Worm (Caenorhabditis elegans) whole organism, L4 larva: Measurements from ENCODE around the gene F15E6.4.

Experiments used
- D1046.2 ChIP-seq: fragments of 200-800 bp; sonication (Bioruptor generic); IDR thresholded peaks from 2 replicates; pipeline ENCODE4 v1.3.6; 2022; ENCODE audit warnings: missing genetic modification characterization, missing compliant biosample characterization
- F26F4.8 ChIP-seq: fragments of 200-800 bp; sonication (Bioruptor generic); conservative IDR thresholded peaks from 2 replicates; pipeline ENCODE4 v1.3.6; 2022; ENCODE audit warnings: missing genetic modification characterization, missing compliant biosample characterization
- F44E2.7 ChIP-seq: fragments of 200-800 bp; sonication (Bioruptor generic); IDR thresholded peaks from 2 replicates; pipeline ENCODE4 v2.1.2; 2022; ENCODE audit warnings: missing genetic modification characterization, missing compliant biosample characterization
- F49E8.2 ChIP-seq: sonication (generic microtip); optimal IDR thresholded peaks from 2 replicates; lab custom pipeline; 2016; ENCODE audit warnings: missing compliant biosample characterization, mild to moderate bottlenecking, missing genetic modification characterization, borderline replicate concordance
- R02D3.7 ChIP-seq: fragments of 150-350 bp; sonication (generic microtip); optimal IDR thresholded peaks from 3 replicates; lab custom pipeline; 2014; ENCODE audit warnings: missing biosample characterization, missing genetic modification characterization
- T20F7.1 ChIP-seq: fragments of 200-800 bp; sonication (Bioruptor generic); optimal IDR thresholded peaks from 2 replicates; lab custom pipeline; 2018; ENCODE audit warnings: mild to moderate bottlenecking, missing genetic modification characterization, missing compliant biosample characterization
- Y5F2A.4 ChIP-seq: fragments of 200-800 bp; sonication (Bioruptor generic); optimal IDR thresholded peaks from 2 replicates; lab custom pipeline; 2018; ENCODE audit warnings: mild to moderate bottlenecking, missing genetic modification characterization, missing compliant biosample characterization
- Y75B8A.6 ChIP-seq: fragments of 200-800 bp; sonication (Bioruptor generic); IDR thresholded peaks from 2 replicates; pipeline ENCODE4 v1.3.6; 2022; ENCODE audit warnings: missing genetic modification reagents, missing genetic modification characterization, missing compliant biosample characterization
- ZK337.2 ChIP-seq: fragments of 200-800 bp; sonication (Bioruptor generic); IDR thresholded peaks from 2 replicates; pipeline ENCODE4 v1.3.6; 2022; ENCODE audit warnings: missing genetic modification reagents, missing genetic modification characterization, missing compliant biosample characterization
- ZK546.5 ChIP-seq, 2 experiments: sonication (generic microtip); optimal IDR thresholded peaks; 2 replicates each; lab custom pipeline; 2017; ENCODE audit warnings: missing biosample characterization in 2 of 2, missing genetic modification characterization in 2 of 2
- aha-1 ChIP-seq: fragments of 150-350 bp; peaks from one replicate; lab custom pipeline; 2014; ENCODE audit warnings: missing biosample characterization, missing genetic modification characterization
- arid-1 ChIP-seq: fragments of 200-800 bp; sonication (Bioruptor generic); conservative IDR thresholded peaks from 2 replicates; pipeline ENCODE4 v1.3.6; 2022; ENCODE audit warnings: missing genetic modification reagents, missing genetic modification characterization, missing compliant biosample characterization
- ceh-44 ChIP-seq: fragments of 200-800 bp; sonication (Bioruptor generic); IDR thresholded peaks from 2 replicates; pipeline ENCODE4 v1.3.6; 2022; ENCODE audit warnings: missing genetic modification reagents, missing genetic modification characterization, missing compliant biosample characterization
- cey-2 ChIP-seq: sonication (generic microtip); optimal IDR thresholded peaks from 3 replicates; lab custom pipeline; 2017; ENCODE audit warnings: missing genetic modification characterization, mild to moderate bottlenecking, missing compliant biosample characterization, antibody characterized with exemption, borderline replicate concordance; ENCODE audit not compliant: insufficient read depth
- daf-12 ChIP-seq: fragments of 150-350 bp; optimal IDR thresholded peaks from 2 replicates; lab custom pipeline; 2014; ENCODE audit warnings: missing biosample characterization, missing genetic modification reagents, missing genetic modification characterization
- daf-19 ChIP-seq: fragments of 200-800 bp; sonication (Bioruptor generic); conservative IDR thresholded peaks from 2 replicates; pipeline ENCODE4 v1.3.6; 2022; ENCODE audit warnings: missing genetic modification characterization, missing compliant biosample characterization
- dmd-6 ChIP-seq: fragments of 200-800 bp; sonication (Bioruptor generic); IDR thresholded peaks from 2 replicates; pipeline ENCODE4 v1.3.6; 2022; ENCODE audit warnings: missing genetic modification reagents, missing genetic modification characterization, missing compliant biosample characterization
- dmd-8 ChIP-seq: fragments of 200-800 bp; sonication (Bioruptor generic); IDR thresholded peaks from 2 replicates; pipeline ENCODE4 v1.3.6; 2022; ENCODE audit warnings: missing genetic modification characterization, missing compliant biosample characterization
- dmd-9 ChIP-seq: fragments of 200-800 bp; sonication (Bioruptor generic); IDR thresholded peaks from 2 replicates; pipeline ENCODE4 v1.3.6; 2022; ENCODE audit warnings: missing genetic modification reagents, missing genetic modification characterization, missing compliant biosample characterization
- dpl-1 ChIP-seq: fragments of 150-350 bp; optimal IDR thresholded peaks from 2 replicates; lab custom pipeline; 2014; ENCODE audit warnings: missing biosample characterization, missing genetic modification reagents, missing genetic modification characterization
- duxl-1 ChIP-seq: sonication (generic microtip); optimal IDR thresholded peaks from 2 replicates; lab custom pipeline; 2016; ENCODE audit warnings: mild to moderate bottlenecking, missing genetic modification characterization, moderate library complexity, missing compliant biosample characterization; ENCODE audit not compliant: poor library complexity
- dve-1 ChIP-seq: sonication (generic microtip); optimal IDR thresholded peaks from 2 replicates; lab custom pipeline; 2017; ENCODE audit warnings: antibody characterized with exemption, mild to moderate bottlenecking, missing genetic modification characterization, missing compliant biosample characterization; ENCODE audit not compliant: insufficient read depth
- fkh-10 ChIP-seq: fragments of 150-350 bp; optimal IDR thresholded peaks from 2 replicates; lab custom pipeline; 2014; ENCODE audit warnings: missing biosample characterization, missing genetic modification reagents, missing genetic modification characterization
- fos-1 ChIP-seq: fragments of 150-350 bp; optimal IDR thresholded peaks from 2 replicates; lab custom pipeline; 2014; ENCODE audit warnings: missing biosample characterization, missing genetic modification characterization
- hlh-30 ChIP-seq: sonication (generic microtip); optimal IDR thresholded peaks from 2 replicates; lab custom pipeline; 2017; ENCODE audit warnings: antibody characterized with exemption, mild to moderate bottlenecking, missing genetic modification characterization, missing compliant biosample characterization; ENCODE audit not compliant: insufficient read depth
- hmg-1.1 ChIP-seq: fragments of 200-800 bp; sonication (Bioruptor generic); IDR thresholded peaks from 2 replicates; pipeline ENCODE4 v1.3.6; 2022; ENCODE audit warnings: missing genetic modification reagents, missing genetic modification characterization, missing compliant biosample characterization
- lin-29 ChIP-seq: fragments of 200-800 bp; sonication (Bioruptor generic); IDR thresholded peaks from 2 replicates; pipeline ENCODE4 v1.3.6; 2022; ENCODE audit warnings: missing genetic modification reagents, missing genetic modification characterization, missing compliant biosample characterization
- lin-38 ChIP-seq: fragments of 200-800 bp; sonication (Bioruptor generic); IDR thresholded peaks from 2 replicates; pipeline ENCODE4 v1.3.6; 2022; ENCODE audit warnings: missing genetic modification reagents, missing genetic modification characterization, missing compliant biosample characterization
- lir-3 ChIP-seq: sonication (generic microtip); optimal IDR thresholded peaks from 2 replicates; lab custom pipeline; 2016; ENCODE audit warnings: mild to moderate bottlenecking, missing genetic modification characterization, missing compliant biosample characterization
- madf-5 ChIP-seq, 2 experiments: fragments of 200-800 bp; sonication (Bioruptor generic); IDR thresholded peaks; 2 replicates each; pipeline ENCODE4 v1.3.6; 2022; ENCODE audit warnings: missing compliant biosample characterization in 2 of 2, missing genetic modification characterization in 2 of 2
- mxl-3 ChIP-seq: fragments of 200-800 bp; sonication (Bioruptor generic); optimal IDR thresholded peaks from 2 replicates; lab custom pipeline; 2018; ENCODE audit warnings: mild to moderate bottlenecking, missing genetic modification characterization, missing compliant biosample characterization
- nhr-10 ChIP-seq: fragments of 150-350 bp; optimal IDR thresholded peaks from 2 replicates; lab custom pipeline; 2014; ENCODE audit warnings: missing biosample characterization, missing genetic modification characterization
- nhr-11 ChIP-seq: fragments of 150-350 bp; optimal IDR thresholded peaks from 2 replicates; lab custom pipeline; 2014; ENCODE audit warnings: missing biosample characterization, missing genetic modification characterization
- nhr-237 ChIP-seq: sonication (generic microtip); optimal IDR thresholded peaks from 2 replicates; lab custom pipeline; 2017; ENCODE audit warnings: missing biosample characterization, missing genetic modification characterization
- nhr-41 ChIP-seq: fragments of 200-800 bp; sonication (Bioruptor generic); IDR thresholded peaks from 2 replicates; pipeline ENCODE4 v1.3.6; 2022; ENCODE audit warnings: missing genetic modification reagents, missing genetic modification characterization, missing compliant biosample characterization
- nhr-6 ChIP-seq: fragments of 150-350 bp; optimal IDR thresholded peaks from 2 replicates; lab custom pipeline; 2014; ENCODE audit warnings: missing biosample characterization, missing genetic modification characterization
- nhr-76 ChIP-seq: fragments of 150-350 bp; optimal IDR thresholded peaks from 2 replicates; lab custom pipeline; 2014; ENCODE audit warnings: missing biosample characterization, missing genetic modification characterization
- nhr-77 ChIP-seq: fragments of 150-350 bp; optimal IDR thresholded peaks from 2 replicates; lab custom pipeline; 2014; ENCODE audit warnings: missing biosample characterization, missing genetic modification characterization
- pha-4 ChIP-seq, 2 experiments: fragments of 150-350 bp in 1 of 2; fragments of 200-800 bp in 1 of 2; sonication (Bioruptor generic) in 1 of 2; IDR thresholded peaks in 1 of 2; optimal IDR thresholded peaks in 1 of 2; 2 replicates each; pipeline versions ENCODE4 v1.3.6 to Lab custom; 2014 to 2022; ENCODE audit warnings: missing genetic modification characterization in 2 of 2, missing genetic modification reagents in 2 of 2, missing biosample characterization in 1 of 2, missing compliant biosample characterization in 1 of 2
- php-3 ChIP-seq: fragments of 200-800 bp; sonication (Bioruptor generic); IDR thresholded peaks from 2 replicates; pipeline ENCODE4 v1.3.6; 2022; ENCODE audit warnings: missing genetic modification reagents, missing genetic modification characterization, missing compliant biosample characterization
- sdz-12 ChIP-seq: fragments of 200-800 bp; sonication (Bioruptor generic); optimal IDR thresholded peaks from 2 replicates; lab custom pipeline; 2018; ENCODE audit warnings: mild to moderate bottlenecking, missing genetic modification characterization, missing compliant biosample characterization
- skn-1 ChIP-seq: fragments of 150-350 bp; optimal IDR thresholded peaks from 2 replicates; lab custom pipeline; 2014; ENCODE audit warnings: missing biosample characterization, missing genetic modification characterization
- snpc-4 ChIP-seq: fragments of 150-350 bp; optimal IDR thresholded peaks from 2 replicates; lab custom pipeline; 2014; ENCODE audit warnings: missing biosample characterization, missing genetic modification characterization
- spr-1 ChIP-seq: sonication (generic microtip); optimal IDR thresholded peaks from 2 replicates; lab custom pipeline; 2016; ENCODE audit warnings: mild to moderate bottlenecking, missing genetic modification characterization, missing compliant biosample characterization
- tag-97 ChIP-seq: fragments of 200-800 bp; sonication (Bioruptor generic); IDR thresholded peaks from 2 replicates; pipeline ENCODE4 v1.3.6; 2022; ENCODE audit warnings: missing genetic modification characterization, missing compliant biosample characterization
- tra-1 ChIP-seq: fragments of 200-800 bp; sonication (Bioruptor generic); IDR thresholded peaks from 2 replicates; pipeline ENCODE4 v1.3.6; 2022; ENCODE audit warnings: missing genetic modification reagents, missing genetic modification characterization, missing compliant biosample characterization
- unc-39 ChIP-seq: sonication (generic microtip); optimal IDR thresholded peaks from 2 replicates; lab custom pipeline; 2017; ENCODE audit warnings: missing biosample characterization, missing genetic modification characterization
- unc-62 ChIP-seq, 3 experiments: fragments of 150-350 bp in 1 of 3; sonication (generic microtip); optimal IDR thresholded peaks in 2 of 3; peaks in 1 of 3; 1 replicate in 1 of 3; 2 replicates in 2 of 3; lab custom pipeline; 2014 to 2017; ENCODE audit warnings: missing biosample characterization in 3 of 3, missing genetic modification characterization in 3 of 3, missing genetic modification reagents in 3 of 3, missing genotype in 1 of 3
- vab-7 ChIP-seq: fragments of 200-800 bp; sonication (Bioruptor generic); IDR thresholded peaks from 2 replicates; pipeline ENCODE4 v1.3.6; 2022; ENCODE audit warnings: missing genetic modification reagents, missing genetic modification characterization, missing compliant biosample characterization
- zfp-2 ChIP-seq: sonication (generic microtip); optimal IDR thresholded peaks from 2 replicates; lab custom pipeline; 2016; ENCODE audit warnings: mild to moderate bottlenecking, missing genetic modification characterization, missing compliant biosample characterization
- zfp-3 ChIP-seq: fragments of 200-800 bp; sonication (Bioruptor generic); conservative IDR thresholded peaks from 2 replicates; pipeline ENCODE4 v1.3.6; 2022; ENCODE audit warnings: missing genetic modification reagents, missing genetic modification characterization, missing compliant biosample characterization

Gene F15E6.4

ce11 chrIV:4247334-4247733, 43.9 kb upstream of the F15E6.4 start (continued):
- no peak for TF ChIP-seq nhr-41 (GFP tag; lab: Robert Waterston, UW)
- TF ChIP-seq unc-62 (GFP tag; optimal IDR thresholded peaks at IDR 0.05 in 1 of 2; lab: Kevin White, UChicago) = no peak
- no peak for TF ChIP-seq unc-62 (tag; optimal IDR thresholded peaks at IDR 0.05; lab: Kevin White, UChicago)
- TF ChIP-seq R02D3.7 = no peak
- no peak for TF ChIP-seq sdz-12 (GFP tag; lab: Kevin White, UChicago)
- peak; percentile 71 for TF ChIP-seq aha-1 (tag; lab: Kevin White, UChicago)
- TF ChIP-seq nhr-10 (tag; lab: Kevin White, UChicago) = no peak
- TF ChIP-seq skn-1 = no peak
- no peak for TF ChIP-seq cey-2 (tag; lab: Kevin White, UChicago)
- TF ChIP-seq F26F4.8 (GFP tag; lab: Robert Waterston, UW) = no peak
- no peak for TF ChIP-seq vab-7 (GFP tag; lab: Robert Waterston, UW)
- no peak for TF ChIP-seq nhr-237 (tag; lab: Kevin White, UChicago)
- no peak for TF ChIP-seq daf-12 (tag; lab: Kevin White, UChicago)
- TF ChIP-seq mxl-3 (GFP tag; lab: Kevin White, UChicago) = no peak
- peak; percentile 74 for TF ChIP-seq dpl-1
- no peak for TF ChIP-seq lir-3 (tag; lab: Kevin White, UChicago)
- no peak for TF ChIP-seq madf-5 (GFP tag; IDR thresholded peaks at IDR 0.05; lab: Robert Waterston, UW)
- no peak for TF ChIP-seq T20F7.1 (GFP tag; lab: Kevin White, UChicago)
- TF ChIP-seq D1046.2 (GFP tag; lab: Robert Waterston, UW) = no peak
- no peak for TF ChIP-seq Y75B8A.6
- no peak for TF ChIP-seq snpc-4 (tag; lab: Kevin White, UChicago)
- TF ChIP-seq lin-38 (GFP tag; lab: Robert Waterston, UW) = peak; percentile 55
- no peak; the same call in 1 of the 2 replicates for TF ChIP-seq pha-4 (GFP tag; IDR thresholded peaks at IDR 0.05; lab: Robert Waterston, UW)
- TF ChIP-seq pha-4 (tag; optimal IDR thresholded peaks at IDR 0.05; lab: Kevin White, UChicago) = no peak
- TF ChIP-seq nhr-11 (tag; lab: Kevin White, UChicago) = no peak
- TF ChIP-seq tra-1 (GFP tag; lab: Robert Waterston, UW) = no peak
- no peak for TF ChIP-seq F44E2.7 (GFP tag; lab: Robert Waterston, UW)
- TF ChIP-seq duxl-1 (tag; lab: Kevin White, UChicago) = peak; percentile 15
- no peak for TF ChIP-seq ZK546.5 (tag; optimal IDR thresholded peaks at IDR 0.05; lab: Kevin White, UChicago)
- no peak for TF ChIP-seq dmd-9
- TF ChIP-seq zfp-2 = no peak
- no peak for TF ChIP-seq lin-29 (GFP tag; lab: Robert Waterston, UW)
- TF ChIP-seq zfp-3 (GFP tag; lab: Robert Waterston, UW) = no peak
- TF ChIP-seq ZK337.2 = no peak
- TF ChIP-seq nhr-77 (tag; lab: Kevin White, UChicago) = no peak
- TF ChIP-seq nhr-76 (tag; lab: Kevin White, UChicago) = no peak
- peak; percentile 32 for TF ChIP-seq dve-1 (tag; lab: Kevin White, UChicago)
- no peak for TF ChIP-seq arid-1
- no peak for TF ChIP-seq hlh-30 (tag; lab: Kevin White, UChicago)
- no peak for TF ChIP-seq fkh-10
- TF ChIP-seq php-3 (GFP tag; lab: Robert Waterston, UW) = no peak
- no peak for TF ChIP-seq tag-97 (GFP tag; lab: Robert Waterston, UW)
- no peak for TF ChIP-seq spr-1 (tag; lab: Kevin White, UChicago)
- TF ChIP-seq fos-1 (tag; lab: Kevin White, UChicago) = no peak
- no peak for TF ChIP-seq daf-19 (GFP tag; lab: Robert Waterston, UW)
- TF ChIP-seq Y5F2A.4 (GFP tag; lab: Kevin White, UChicago) = no peak
- TF ChIP-seq nhr-6 = no peak
- no peak for TF ChIP-seq dmd-6
- TF ChIP-seq dmd-8 (GFP tag; lab: Robert Waterston, UW) = no peak
- no peak for TF ChIP-seq hmg-1.1 (GFP tag; lab: Robert Waterston, UW)
- no peak for TF ChIP-seq ceh-44 (GFP tag; lab: Robert Waterston, UW)
- no peak for TF ChIP-seq F49E8.2
- no peak for TF ChIP-seq unc-39 (tag; lab: Kevin White, UChicago)
